Worm (Caenorhabditis elegans): ENCODE measurements around the gene ztf-9.
A peak's percentile ranks its signal among the peaks of the same experiment; 100 is the strongest.

Gene ztf-9

DNA sequence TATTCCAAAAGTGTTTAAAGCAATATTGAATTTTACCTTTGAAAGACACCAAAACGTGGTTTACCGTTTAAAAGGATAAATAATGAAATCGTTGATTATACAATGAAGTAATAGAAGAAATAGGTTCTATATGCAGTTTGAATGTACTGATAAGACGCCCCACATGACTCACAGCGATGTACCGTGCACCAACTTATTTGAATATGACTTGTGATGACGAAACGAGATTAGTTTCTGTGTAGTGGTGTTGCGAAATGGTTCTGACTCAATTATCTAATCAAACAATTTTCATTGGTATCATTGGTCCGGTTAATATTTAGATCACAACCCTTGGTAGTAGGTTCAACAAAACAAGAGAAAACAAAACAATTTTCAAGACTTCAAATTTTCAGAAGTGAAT lies 19.2 kb upstream of the ztf-9 start:
- TF ChIP-seq madf-2 (tag; optimal IDR thresholded peaks at IDR 0.05) (no peak), zip-5 (tag; optimal IDR thresholded peaks at IDR 0.05) (no peak), unc-42 (tag; optimal IDR thresholded peaks at IDR 0.05) (no peak), elt-2 (tag; optimal IDR thresholded peaks at IDR 0.05) (peak; percentile 81)

DNA sequence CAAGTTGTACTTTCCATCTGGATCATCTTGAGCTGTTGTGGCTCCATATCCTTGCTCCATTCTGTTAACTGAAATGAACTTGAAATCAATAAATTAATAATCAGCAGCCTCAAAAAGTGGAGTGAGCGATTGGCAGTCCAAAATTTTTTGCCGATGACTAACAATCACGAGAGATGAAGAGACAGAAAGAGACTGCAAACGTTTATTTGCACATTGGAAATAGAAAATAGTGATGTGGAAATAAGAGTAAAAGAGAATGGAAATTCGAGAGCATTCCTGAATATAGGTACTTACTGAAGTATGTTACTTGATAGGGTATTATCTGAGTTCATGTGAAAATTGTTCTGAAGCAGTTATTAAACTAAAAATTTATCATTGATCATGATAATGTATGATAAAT lies 17.8 kb upstream of the ztf-9 start, which contains the start of gene tag-120:
TSS of gene tag-120 (minus strand) at position 68 of the 400 bp plus-strand sequence.
- TF ChIP-seq elt-2 (tag; optimal IDR thresholded peaks at IDR 0.05) (no peak), mec-3 (tag; optimal IDR thresholded peaks at IDR 0.05; ENCODE audit: borderline replicate concordance) (no peak), nhr-232 (tag; optimal IDR thresholded peaks at IDR 0.05) (no peak), dve-1 (tag; optimal IDR thresholded peaks at IDR 0.05) (no peak), che-1 (tag; optimal IDR thresholded peaks at IDR 0.05) (no peak), ceh-31 (tag; optimal IDR thresholded peaks at IDR 0.05) (no peak), F13H6.1 (tag; optimal IDR thresholded peaks at IDR 0.05) (no peak), pha-2 (tag; optimal IDR thresholded peaks at IDR 0.05) (no peak), hlh-30 (tag; optimal IDR thresholded peaks at IDR 0.05; ENCODE audit: insufficient read depth) (no peak), fkh-6 (tag; optimal IDR thresholded peaks at IDR 0.05) (no peak), K09A11.1 (tag; optimal IDR thresholded peaks at IDR 0.05; ENCODE audit: insufficient read depth) (no peak), ttx-3 (tag; optimal IDR thresholded peaks at IDR 0.05) (no peak), elt-4 (tag; optimal IDR thresholded peaks at IDR 0.05) (no peak), unc-86 (tag; optimal IDR thresholded peaks at IDR 0.05) (no peak), sox-4 (tag; optimal IDR thresholded peaks at IDR 0.05) (no peak), lim-6 (tag; optimal IDR thresholded peaks at IDR 0.05) (no peak), ceh-24 (tag; optimal IDR thresholded peaks at IDR 0.05) (no peak)

DNA sequence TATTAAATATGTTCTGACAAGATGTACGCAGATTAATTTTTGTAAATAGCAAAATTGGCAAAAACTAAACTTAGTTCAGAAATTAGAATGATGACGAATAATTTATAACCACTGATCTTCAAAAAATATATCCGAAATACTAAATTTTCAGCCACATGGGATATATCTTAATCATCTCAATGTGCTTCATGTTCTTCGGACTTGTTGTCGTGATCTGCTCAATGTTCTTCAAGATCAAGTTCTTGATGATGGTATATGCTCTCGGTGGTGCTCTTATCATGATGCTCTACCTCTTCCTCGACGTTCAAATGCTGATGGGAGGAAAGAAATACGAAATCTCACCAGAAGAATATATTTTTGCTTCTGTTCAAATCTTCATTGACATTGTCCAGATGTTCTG lies 14.6 kb upstream of the ztf-9 start:
- TF ChIP-seq nhr-11 (tag; optimal IDR thresholded peaks at IDR 0.05) = no peak
- TF ChIP-seq ceh-45 (GFP tag; IDR thresholded peaks at IDR 0.05) = no peak
- no peak for TF ChIP-seq ceh-2 (tag; optimal IDR thresholded peaks at IDR 0.05)
- no peak for TF ChIP-seq zip-5 (tag; optimal IDR thresholded peaks at IDR 0.05)
- TF ChIP-seq ama-1 (optimal IDR thresholded peaks at IDR 0.05) = no peak
- TF ChIP-seq nhr-232 (tag; optimal IDR thresholded peaks at IDR 0.05) = no peak
- TF ChIP-seq ahr-1 (tag; optimal IDR thresholded peaks at IDR 0.05) = no peak
- TF ChIP-seq lim-6 (tag; optimal IDR thresholded peaks at IDR 0.05) = no peak
- no peak for TF ChIP-seq hlh-6 (tag; optimal IDR thresholded peaks at IDR 0.05)
- TF ChIP-seq ref-2 (tag; optimal IDR thresholded peaks at IDR 0.05) = no peak
- TF ChIP-seq fkh-6 (tag; optimal IDR thresholded peaks at IDR 0.05) = no peak
- TF ChIP-seq hlh-30 (tag; optimal IDR thresholded peaks at IDR 0.05; ENCODE audit: insufficient read depth) = no peak
- no peak for TF ChIP-seq F13H6.1 (tag; optimal IDR thresholded peaks at IDR 0.05)
- no peak for TF ChIP-seq pha-2 (tag; optimal IDR thresholded peaks at IDR 0.05)
- TF ChIP-seq nfya-1 (tag; optimal IDR thresholded peaks at IDR 0.05) = no peak
- TF ChIP-seq pag-3 (tag; optimal IDR thresholded peaks at IDR 0.05; ENCODE audit: borderline replicate concordance) = no peak
- TF ChIP-seq hlh-8 (tag; optimal IDR thresholded peaks at IDR 0.05) = no peak
- no peak for TF ChIP-seq unc-42 (tag; optimal IDR thresholded peaks at IDR 0.05)
- no peak for TF ChIP-seq unc-3 (GFP tag; conservative IDR thresholded peaks at IDR 0.05)
- no peak for TF ChIP-seq unc-3 (tag; optimal IDR thresholded peaks at IDR 0.05)

DNA sequence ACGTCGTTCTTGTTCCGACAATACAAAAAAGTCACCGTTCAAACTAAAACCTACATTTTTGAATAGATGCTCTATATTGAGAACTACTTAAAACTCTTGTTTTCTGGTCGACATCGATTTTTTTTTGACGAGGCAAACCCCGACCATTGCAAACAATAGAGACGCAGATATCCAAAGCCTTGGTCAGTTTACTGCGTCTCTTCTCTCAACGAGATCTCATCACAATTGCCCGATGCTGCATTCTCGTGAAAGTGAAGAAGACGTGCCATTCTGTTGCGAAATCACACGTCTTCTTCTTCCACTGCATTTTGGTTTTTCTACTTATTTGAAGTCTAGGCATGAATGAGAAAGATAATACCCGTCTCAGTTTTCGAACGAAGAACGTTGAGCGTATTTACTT lies 12.4 kb upstream of the ztf-9 start:
- TF ChIP-seq nhr-232 (tag; optimal IDR thresholded peaks at IDR 0.05) (no peak), ceh-19 (GFP tag; optimal IDR thresholded peaks at IDR 0.05) (peak; percentile 23), ceh-24 (tag; optimal IDR thresholded peaks at IDR 0.05) (no peak), dmd-4 (tag; optimal IDR thresholded peaks at IDR 0.05; ENCODE audit: borderline replicate concordance) (no peak), hlh-30 (tag; optimal IDR thresholded peaks at IDR 0.05; ENCODE audit: insufficient read depth) (no peak), ceh-45 (GFP tag; IDR thresholded peaks at IDR 0.05) (no peak), unc-42 (tag; optimal IDR thresholded peaks at IDR 0.05) (no peak), pag-3 (tag; optimal IDR thresholded peaks at IDR 0.05; ENCODE audit: borderline replicate concordance) (no peak), pros-1 (tag; optimal IDR thresholded peaks at IDR 0.05) (no peak), unc-55 (GFP tag; optimal IDR thresholded peaks at IDR 0.05) (peak; percentile 36), ceh-22 (tag; optimal IDR thresholded peaks at IDR 0.05) (no peak), nfya-1 (tag; optimal IDR thresholded peaks at IDR 0.05) (peak; percentile 43), ceh-18 (tag; optimal IDR thresholded peaks at IDR 0.05) (no peak), pha-2 (tag; optimal IDR thresholded peaks at IDR 0.05) (no peak), ceh-48 (tag; optimal IDR thresholded peaks at IDR 0.05) (peak; percentile 76), dve-1 (tag; optimal IDR thresholded peaks at IDR 0.05) (no peak), ceh-31 (tag; optimal IDR thresholded peaks at IDR 0.05) (peak; percentile 65)

Measured in whole organism, late embryonic.